Worm (Caenorhabditis elegans) whole organism, L1 larva: ENCODE data around the gene sym-2.

ENCODE experiments used
- C04F5.9 ChIP-seq: sonication (generic microtip); optimal IDR thresholded peaks from 2 replicates; lab custom pipeline; 2016; ENCODE audit warnings: missing genetic modification characterization, missing compliant biosample characterization
- C16A3.4 ChIP-seq: fragments of 150-350 bp; optimal IDR thresholded peaks from 2 replicates; lab custom pipeline; 2014; ENCODE audit warnings: missing biosample characterization, missing genetic modification characterization
- F16B12.6 ChIP-seq: fragments of 150-350 bp; optimal IDR thresholded peaks from 2 replicates; lab custom pipeline; 2014; ENCODE audit warnings: missing biosample characterization, missing genetic modification characterization
- ama-1 ChIP-seq: fragments of 150-350 bp; optimal IDR thresholded peaks from 2 replicates; lab custom pipeline; 2014
- blmp-1 ChIP-seq: fragments of 150-350 bp; optimal IDR thresholded peaks from 2 replicates; lab custom pipeline; 2014; ENCODE audit warnings: missing biosample characterization, missing genetic modification characterization
- ceh-63 ChIP-seq: fragments of 200-800 bp; sonication (Bioruptor generic); optimal IDR thresholded peaks from 2 replicates; lab custom pipeline; 2018; ENCODE audit warnings: mild to moderate bottlenecking, missing genetic modification characterization, missing compliant biosample characterization
- ceh-8 ChIP-seq: fragments of 200-800 bp; sonication (Bioruptor generic); optimal IDR thresholded peaks from 2 replicates; lab custom pipeline; 2018; ENCODE audit warnings: mild to moderate bottlenecking, missing genetic modification characterization, moderate library complexity, missing compliant biosample characterization
- ceh-82 ChIP-seq, 3 experiments: fragments of 150-350 bp in 1 of 3; sonication (generic microtip) in 2 of 3; optimal IDR thresholded peaks; 2 replicates each; lab custom pipeline; 2014 to 2017; ENCODE audit warnings: missing biosample characterization in 3 of 3, missing genetic modification characterization in 3 of 3
- efl-1 ChIP-seq, 4 experiments: fragments of 150-350 bp; optimal IDR thresholded peaks in 3 of 4; peaks in 1 of 4; 1 replicate in 1 of 4; 2 replicates in 3 of 4; lab custom pipeline; 2014; ENCODE audit warnings: missing biosample characterization in 2 of 4, missing genetic modification characterization in 2 of 4, missing genetic modification reagents in 2 of 4
- egl-13 ChIP-seq: sonication (generic microtip); optimal IDR thresholded peaks from 2 replicates; lab custom pipeline; 2016; ENCODE audit warnings: missing genotype, missing genetic modification reagents, missing genetic modification characterization, missing compliant biosample characterization
- elt-3 ChIP-seq, 6 experiments: fragments of 150-350 bp in 1 of 6; sonication (generic microtip); optimal IDR thresholded peaks; 2 replicates each; lab custom pipeline; 2017 to 2018; ENCODE audit warnings: missing biosample characterization in 6 of 6, missing genetic modification characterization in 6 of 6, inconsistent platforms in 1 of 6
- fkh-8 ChIP-seq: sonication (generic microtip); optimal IDR thresholded peaks from 2 replicates; lab custom pipeline; 2016; ENCODE audit warnings: mild to moderate bottlenecking, missing genetic modification characterization, missing compliant biosample characterization
- grh-1 ChIP-seq: fragments of 200-800 bp; sonication (Bioruptor generic); IDR thresholded peaks from 2 replicates; pipeline ENCODE4 v1.3.6; 2022; ENCODE audit warnings: missing genetic modification reagents, missing genetic modification characterization, missing compliant biosample characterization
- hlh-4 ChIP-seq: sonication (generic microtip); optimal IDR thresholded peaks from 2 replicates; lab custom pipeline; 2016; ENCODE audit warnings: mild to moderate bottlenecking, missing genetic modification characterization, missing compliant biosample characterization
- hpl-2 ChIP-seq: fragments of 150-350 bp; optimal IDR thresholded peaks from 2 replicates; lab custom pipeline; 2014; ENCODE audit warnings: missing biosample characterization, missing genetic modification reagents, missing genetic modification characterization
- jun-1 ChIP-seq: fragments of 150-350 bp; optimal IDR thresholded peaks from 2 replicates; lab custom pipeline; 2014; ENCODE audit warnings: missing biosample characterization, missing genetic modification reagents, missing genetic modification characterization
- lin-14 ChIP-seq: fragments of 200-800 bp; sonication (Bioruptor generic); optimal IDR thresholded peaks from 2 replicates; lab custom pipeline; 2018; ENCODE audit warnings: mild to moderate bottlenecking, missing genetic modification characterization, moderate library complexity, missing compliant biosample characterization
- lsy-2 ChIP-seq, 2 experiments: fragments of 150-350 bp; optimal IDR thresholded peaks; 2 replicates each; lab custom pipeline; 2014; ENCODE audit warnings: missing biosample characterization in 2 of 2, missing genetic modification characterization in 2 of 2
- mep-1 ChIP-seq: fragments of 150-350 bp; optimal IDR thresholded peaks from 2 replicates; lab custom pipeline; 2014; ENCODE audit warnings: missing biosample characterization, missing genetic modification characterization
- nhr-11 ChIP-seq: fragments of 150-350 bp; optimal IDR thresholded peaks from 2 replicates; lab custom pipeline; 2014; ENCODE audit warnings: missing biosample characterization, missing genetic modification characterization
- nhr-12 ChIP-seq: sonication (generic microtip); optimal IDR thresholded peaks from 2 replicates; lab custom pipeline; 2017; ENCODE audit warnings: missing biosample characterization, missing genetic modification characterization
- nhr-20 ChIP-seq: sonication (generic microtip); optimal IDR thresholded peaks from 2 replicates; lab custom pipeline; 2016; ENCODE audit warnings: mild to moderate bottlenecking, missing genetic modification characterization, missing compliant biosample characterization
- nhr-47 ChIP-seq: sonication (generic microtip); optimal IDR thresholded peaks from 2 replicates; lab custom pipeline; 2016; ENCODE audit warnings: mild to moderate bottlenecking, missing genetic modification characterization, moderate library complexity, missing compliant biosample characterization
- nhr-71 ChIP-seq: sonication (generic microtip); optimal IDR thresholded peaks from 2 replicates; lab custom pipeline; 2016; ENCODE audit warnings: mild to moderate bottlenecking, missing genetic modification characterization, moderate library complexity, missing compliant biosample characterization
- nhr-77 ChIP-seq: fragments of 150-350 bp; optimal IDR thresholded peaks from 2 replicates; lab custom pipeline; 2014; ENCODE audit warnings: missing biosample characterization, missing genetic modification characterization
- nhr-85 ChIP-seq: sonication (generic microtip); peaks from one replicate; lab custom pipeline; 2016; ENCODE audit warnings: missing genetic modification characterization, inconsistent platforms, missing compliant biosample characterization
- skn-1 ChIP-seq: fragments of 150-350 bp; optimal IDR thresholded peaks from 2 replicates; lab custom pipeline; 2014; ENCODE audit warnings: missing biosample characterization, missing genetic modification characterization
- snpc-4 ChIP-seq: fragments of 150-350 bp; optimal IDR thresholded peaks from 2 replicates; lab custom pipeline; 2014; ENCODE audit warnings: missing biosample characterization, missing genetic modification characterization
- sox-4 ChIP-seq: sonication (generic microtip); optimal IDR thresholded peaks from 2 replicates; lab custom pipeline; 2016; ENCODE audit warnings: missing genetic modification characterization, missing compliant biosample characterization
- tbx-2 ChIP-seq: sonication (generic microtip); optimal IDR thresholded peaks from 2 replicates; lab custom pipeline; 2016; ENCODE audit warnings: missing genetic modification characterization, missing compliant biosample characterization
- unc-86 ChIP-seq: sonication (generic microtip); optimal IDR thresholded peaks from 2 replicates; lab custom pipeline; 2016; ENCODE audit warnings: missing genetic modification characterization, missing compliant biosample characterization
- unc-98 ChIP-seq: fragments of 200-800 bp; sonication (Bioruptor generic); IDR thresholded peaks from 2 replicates; pipeline ENCODE4 v1.3.6; 2022; ENCODE audit warnings: missing genetic modification characterization, missing compliant biosample characterization
- vab-15 ChIP-seq: sonication (generic microtip); optimal IDR thresholded peaks from 2 replicates; lab custom pipeline; 2017; ENCODE audit warnings: missing genotype, mild to moderate bottlenecking, missing genetic modification characterization, missing compliant biosample characterization
- zip-4 ChIP-seq: fragments of 200-800 bp; sonication (Bioruptor generic); optimal IDR thresholded peaks from 2 replicates; lab custom pipeline; 2018; ENCODE audit warnings: mild to moderate bottlenecking, missing genetic modification characterization, moderate library complexity, missing compliant biosample characterization

Gene sym-2

DNA sequence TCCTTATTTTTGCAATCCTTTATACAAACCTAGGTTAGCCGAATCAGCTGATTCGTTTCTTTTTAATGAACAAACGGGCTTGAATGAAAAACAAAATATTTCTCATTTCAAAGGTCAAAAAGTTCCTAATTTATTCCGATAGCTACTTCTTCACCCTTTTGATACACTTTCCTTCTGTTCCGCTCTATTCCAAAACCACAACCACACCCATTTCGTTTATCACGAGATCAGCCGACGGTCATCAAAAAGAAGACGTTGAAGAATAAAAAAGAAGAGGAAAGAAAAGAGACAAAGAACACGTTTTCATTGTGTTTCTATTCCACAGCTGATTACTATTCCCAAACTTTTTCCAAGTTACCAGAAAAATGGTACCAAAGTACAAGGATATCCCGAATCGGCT lies 40.2 kb downstream of the sym-2 start:
- TF ChIP-seq C16A3.4 (no peak), blmp-1 (peak; percentile 77), tbx-2 (tag; lab: Kevin White, UChicago) (no peak), unc-86 (tag; lab: Kevin White, UChicago) (no peak), nhr-20 (tag; lab: Kevin White, UChicago) (no peak), nhr-77 (tag; lab: Kevin White, UChicago) (no peak), ceh-82 (tag; optimal IDR thresholded peaks at IDR 0.05; lab: Kevin White, UChicago) (no peak), lsy-2 (tag; optimal IDR thresholded peaks at IDR 0.05; lab: Kevin White, UChicago) (no peak), F16B12.6 (tag; lab: Kevin White, UChicago) (no peak), nhr-12 (no peak), elt-3 (tag; optimal IDR thresholded peaks at IDR 0.05; lab: Kevin White, UChicago) (peak in 1 of 6 experiments; percentile 64), hpl-2 (no peak), lin-14 (peak; percentile 19)

DNA sequence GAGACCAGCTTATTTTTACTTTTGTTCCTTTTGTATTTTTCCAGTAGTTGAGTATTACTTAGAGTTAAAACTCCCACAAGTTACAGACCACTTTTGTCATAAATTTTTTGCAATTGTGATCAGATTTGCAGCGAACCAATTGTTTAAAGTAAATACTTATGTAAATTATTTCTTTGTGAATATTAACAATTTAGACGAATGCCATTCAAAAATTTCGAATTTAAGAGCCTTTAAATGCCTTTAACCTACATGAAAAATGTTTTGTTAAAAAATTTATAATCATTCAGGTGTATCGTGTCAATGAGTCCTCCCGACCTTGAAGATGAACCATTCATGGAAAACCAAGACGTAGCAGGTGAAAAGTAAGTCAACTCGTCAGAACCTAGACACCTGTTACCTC lies 42.3 kb downstream of the sym-2 start, which contains the start of gene W07A12.4:
W07A12.4 (plus strand) TSS at position 301 of the 400 bp plus-strand sequence.
- TF ChIP-seq hlh-4 (peak; percentile 44), ama-1 (lab: Kevin White, UChicago) (no peak), nhr-85 (tag; lab: Kevin White, UChicago) (peak; percentile 48)
- TF ChIP-seq, all 84 proteins: peak for 2

DNA sequence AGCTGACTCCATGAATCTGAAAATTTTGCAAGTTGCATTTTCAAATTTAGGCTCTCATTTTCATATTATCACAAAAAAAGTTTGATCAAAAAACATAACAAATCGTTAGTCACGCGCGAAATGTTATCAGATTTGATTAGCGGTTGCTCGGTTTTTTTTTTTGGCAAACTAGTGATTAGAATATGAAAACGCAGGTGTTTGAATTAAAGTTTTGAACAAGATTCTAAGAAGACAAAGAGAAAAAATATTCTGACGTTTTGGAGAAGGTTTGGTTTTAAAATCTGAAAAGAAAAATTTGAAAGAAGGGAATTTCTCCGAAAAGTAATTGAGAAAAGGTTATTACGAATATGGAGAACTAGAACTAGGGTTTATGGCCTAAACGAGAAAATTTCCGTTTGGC lies 43.9 kb downstream of the sym-2 start:
- TF ChIP-seq lsy-2 (tag; optimal IDR thresholded peaks at IDR 0.05; lab: Kevin White, UChicago) (no peak), egl-13 (tag; lab: Kevin White, UChicago) (no peak), nhr-47 (tag; lab: Kevin White, UChicago) (peak; percentile 30), snpc-4 (tag; lab: Kevin White, UChicago) (no peak), lin-14 (peak; percentile 3), grh-1 (GFP tag; lab: Robert Waterston, UW) (no peak), fkh-8 (peak; percentile 81), nhr-71 (tag; lab: Kevin White, UChicago) (peak; percentile 58), nhr-11 (no peak), sox-4 (tag; lab: Kevin White, UChicago) (no peak)

DNA sequence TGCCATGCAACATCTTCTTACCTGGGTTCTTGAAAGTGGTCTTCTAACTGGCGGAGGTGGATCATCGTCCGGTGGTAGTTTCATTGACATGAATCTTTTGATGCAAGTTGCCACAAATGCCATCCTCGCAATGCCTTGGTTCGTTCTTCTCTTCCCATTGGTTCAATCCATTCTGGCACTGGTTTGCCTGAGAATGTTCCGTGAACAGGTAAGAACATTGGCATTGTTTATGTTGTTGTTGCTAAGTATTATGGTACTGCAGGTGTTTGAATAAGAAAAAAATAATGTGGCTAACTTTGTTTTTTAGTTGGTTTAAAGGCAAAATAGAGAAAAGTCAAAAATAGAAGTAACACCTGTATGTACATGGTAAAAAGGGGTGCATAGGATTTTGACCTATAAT lies 44.5 kb downstream of the sym-2 start:
- TF ChIP-seq efl-1 (optimal IDR thresholded peaks at IDR 0.05; lab: Kevin White, UChicago): no peak
- TF ChIP-seq efl-1 (GFP tag; optimal IDR thresholded peaks at IDR 0.05 in 1 of 2; lab: Kevin White, UChicago): peak in 1 of 2 experiments; percentile 15
- no peak for TF ChIP-seq vab-15 (tag; lab: Kevin White, UChicago)
- TF ChIP-seq zip-4: no peak
- no peak for TF ChIP-seq C04F5.9
- TF ChIP-seq, all 84 proteins: peak for 1

DNA sequence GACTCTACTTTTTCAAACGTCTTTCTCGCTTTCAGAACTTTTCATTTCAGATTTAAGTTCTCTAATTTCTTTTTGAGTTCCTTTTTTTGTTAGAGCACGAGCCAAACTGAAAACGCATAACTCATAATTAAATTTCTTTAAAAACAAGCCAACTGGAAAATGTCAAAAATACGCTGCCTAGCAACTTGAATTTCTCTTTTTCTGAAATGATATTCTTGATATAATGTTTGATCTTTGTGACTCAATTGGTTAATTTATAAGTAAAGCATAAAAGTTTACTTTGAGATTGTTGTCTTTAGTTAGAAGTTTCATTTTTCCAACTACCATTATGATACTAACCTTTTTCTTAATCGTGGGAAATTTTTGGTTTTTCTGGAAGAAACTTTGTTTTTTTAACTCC lies 47.2 kb downstream of the sym-2 start:
- TF ChIP-seq fkh-8 (peak; percentile 57), skn-1 (tag; lab: Kevin White, UChicago) (no peak)

DNA sequence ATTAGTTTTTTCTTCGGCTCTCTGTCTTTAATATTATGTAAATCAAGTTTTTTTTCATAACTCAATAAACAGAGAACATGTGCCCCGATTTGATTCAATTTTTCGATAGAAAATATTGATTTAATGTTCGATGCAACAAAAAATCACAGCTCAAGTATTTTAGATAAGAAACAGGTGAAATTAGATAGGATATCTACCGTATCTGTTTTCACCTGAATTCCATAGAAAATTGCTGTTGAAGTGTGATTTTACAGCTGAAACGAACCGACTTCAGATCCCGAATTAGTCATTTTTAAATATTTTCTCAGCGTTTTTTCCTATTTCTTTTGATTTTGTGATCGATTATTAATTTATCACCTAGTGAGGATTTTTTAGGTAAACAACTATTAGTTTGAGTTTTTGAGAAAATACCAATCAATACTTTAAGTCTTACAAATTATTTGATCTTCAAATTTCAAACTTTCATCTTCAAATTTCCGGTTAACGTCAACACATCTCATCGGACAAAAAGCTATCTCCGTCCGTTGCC lies 49.0 kb downstream of the sym-2 start, which contains the start of gene Y9C2UA.1:
Y9C2UA.1 (plus strand) TSS at position 479 of the 529 bp plus-strand sequence.
- peak; percentile 29 for TF ChIP-seq fkh-8
- TF ChIP-seq unc-98 (GFP tag; lab: Robert Waterston, UW): no peak
- peak; percentile 21 for TF ChIP-seq nhr-47 (tag; lab: Kevin White, UChicago)
- peak; percentile 90 for TF ChIP-seq hlh-4
- TF ChIP-seq mep-1 (tag; lab: Kevin White, UChicago): no peak
- TF ChIP-seq lsy-2 (tag; optimal IDR thresholded peaks at IDR 0.05; lab: Kevin White, UChicago): no peak

DNA sequence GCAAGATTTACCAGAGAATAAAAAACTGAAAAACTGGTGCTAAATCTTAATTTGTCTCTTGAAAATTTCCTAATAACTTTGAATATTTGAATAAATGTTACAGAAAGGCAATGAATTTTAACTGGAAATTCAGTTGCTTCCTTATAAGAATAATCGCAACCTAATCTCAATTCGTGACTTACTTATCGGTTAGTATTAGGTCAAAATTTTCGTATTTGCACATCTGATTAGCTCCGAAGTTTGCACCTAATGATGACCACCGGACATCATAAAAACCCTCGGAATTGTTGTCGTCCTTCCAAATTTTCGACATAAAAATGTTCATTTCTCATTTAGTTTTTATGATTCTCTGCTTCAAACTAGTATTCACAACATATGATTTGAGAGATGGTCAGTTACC lies 50.5 kb downstream of the sym-2 start, which contains the start of gene C16D2.3:
C16D2.3 (plus strand) TSS at position 301 of the 400 bp plus-strand sequence.
- no peak for TF ChIP-seq lsy-2 (tag; optimal IDR thresholded peaks at IDR 0.05; lab: Kevin White, UChicago)
- no peak for TF ChIP-seq ceh-8 (GFP tag; lab: Kevin White, UChicago)
- TF ChIP-seq unc-86 (tag; lab: Kevin White, UChicago): no peak
- TF ChIP-seq jun-1: no peak
- TF ChIP-seq ceh-63 (GFP tag; lab: Kevin White, UChicago): no peak
